Fruit fly (Drosophila melanogaster) whole organism, embryonic: ENCODE measurements around the gene CG5810.
A peak's percentile ranks its signal among the peaks of the same experiment; 100 is the strongest.

Experiments used
- Asciz ChIP-seq: fragments of 200-800 bp; sonication (Bioruptor generic); optimal IDR thresholded peaks from 2 replicates; lab custom pipeline; 2017; ENCODE audit warnings: missing biosample characterization, mild to moderate bottlenecking, missing genetic modification characterization, missing genetic modification reagents
- Bgb ChIP-seq: fragments of 200-800 bp; sonication (Bioruptor generic); IDR thresholded peaks from 2 replicates; pipeline ENCODE4 v1.3.6; 2022; ENCODE audit warnings: missing biosample characterization, missing genetic modification characterization; ENCODE audit not compliant: partially characterized antibody
- CG10267 ChIP-seq: fragments of 200-800 bp; sonication (Bioruptor generic); optimal IDR thresholded peaks from 2 replicates; lab custom pipeline; 2018; ENCODE audit warnings: missing biosample characterization, mild to moderate bottlenecking, missing genetic modification characterization, moderate library complexity
- CG10565 ChIP-seq: fragments of 200-800 bp; sonication (Bioruptor generic); optimal IDR thresholded peaks from 3 replicates; lab custom pipeline; 2016; ENCODE audit warnings: missing biosample characterization, mild to moderate bottlenecking, missing genetic modification characterization
- CG13894 ChIP-seq: fragments of 200-800 bp; sonication (Bioruptor generic); optimal IDR thresholded peaks from 3 replicates; lab custom pipeline; 2018; ENCODE audit warnings: missing biosample characterization, mild to moderate bottlenecking, missing genetic modification characterization, moderate library complexity
- CG14050 ChIP-seq: fragments of 200-800 bp; sonication (Bioruptor generic); IDR thresholded peaks from 3 replicates; pipeline ENCODE4 v1.3.6; 2022; ENCODE audit warnings: missing biosample characterization, missing genetic modification characterization
- CG17186 ChIP-seq: fragments of 200-800 bp; sonication (Bioruptor generic); optimal IDR thresholded peaks from 3 replicates; lab custom pipeline; 2017; ENCODE audit warnings: missing biosample characterization, missing genetic modification reagents, missing genetic modification characterization
- CG17359 ChIP-seq: fragments of 200-800 bp; sonication (Bioruptor generic); optimal IDR thresholded peaks from 3 replicates; lab custom pipeline; 2018; ENCODE audit warnings: missing biosample characterization, mild to moderate bottlenecking, missing genetic modification characterization, moderate library complexity
- CG17361 ChIP-seq: fragments of 200-800 bp; sonication (Bioruptor generic); IDR thresholded peaks from 3 replicates; pipeline ENCODE4 v1.3.6; 2022; ENCODE audit warnings: missing biosample characterization, missing genetic modification characterization
- CG17385 ChIP-seq: fragments of 200-800 bp; sonication (Bioruptor generic); optimal IDR thresholded peaks from 3 replicates; lab custom pipeline; 2018; ENCODE audit warnings: missing biosample characterization, mild to moderate bottlenecking, missing genetic modification characterization
- CG17912 ChIP-seq: fragments of 200-800 bp; sonication (Bioruptor generic); optimal IDR thresholded peaks from 2 replicates; lab custom pipeline; 2018; ENCODE audit warnings: missing biosample characterization, mild to moderate bottlenecking, missing genetic modification characterization
- CG1792 ChIP-seq: fragments of 200-800 bp; sonication (Bioruptor generic); optimal IDR thresholded peaks from 2 replicates; lab custom pipeline; 2016; ENCODE audit warnings: missing biosample characterization, missing genetic modification characterization
- CG1832 ChIP-seq: fragments of 200-800 bp; sonication (Bioruptor generic); optimal IDR thresholded peaks from 2 replicates; lab custom pipeline; 2017; ENCODE audit warnings: missing biosample characterization, mild to moderate bottlenecking, missing genetic modification characterization, inconsistent platforms
- CG2199 ChIP-seq: fragments of 200-800 bp; sonication (Bioruptor generic); IDR thresholded peaks from 3 replicates; pipeline ENCODE4 v1.3.6; 2022; ENCODE audit warnings: missing biosample characterization, missing genetic modification characterization
- CG2875 ChIP-seq: fragments of 200-800 bp; sonication (Bioruptor generic); optimal IDR thresholded peaks from 2 replicates; lab custom pipeline; 2017; ENCODE audit warnings: missing biosample characterization, mild to moderate bottlenecking, missing genetic modification characterization, missing genetic modification reagents
- CG2889 ChIP-seq: fragments of 200-800 bp; sonication (Bioruptor generic); IDR thresholded peaks from 3 replicates; pipeline ENCODE4 v1.3.6; 2022; ENCODE audit warnings: missing biosample characterization, missing genetic modification characterization
- CG30020 ChIP-seq: fragments of 200-800 bp; optimal IDR thresholded peaks from 2 replicates; lab custom pipeline; 2019; ENCODE audit warnings: missing biosample characterization, mild to moderate bottlenecking, missing genetic modification characterization, moderate library complexity
- CG3163 ChIP-seq: fragments of 200-800 bp; sonication (Bioruptor generic); optimal IDR thresholded peaks from 3 replicates; lab custom pipeline; 2016; ENCODE audit warnings: missing biosample characterization, missing genetic modification characterization
- CG3847 ChIP-seq: fragments of 200-800 bp; sonication (Bioruptor generic); IDR thresholded peaks from 2 replicates; pipeline ENCODE4 v1.3.6; 2022; ENCODE audit warnings: missing biosample characterization, missing genetic modification characterization
- CG4617 ChIP-seq: fragments of 200-800 bp; sonication (Bioruptor generic); optimal IDR thresholded peaks from 3 replicates; lab custom pipeline; 2016; ENCODE audit warnings: missing biosample characterization, missing genetic modification characterization, borderline replicate concordance
- CG4707 ChIP-seq: fragments of 200-800 bp; sonication (Bioruptor generic); optimal IDR thresholded peaks from 2 replicates; lab custom pipeline; 2018; ENCODE audit warnings: missing biosample characterization, mild to moderate bottlenecking, missing genetic modification characterization, moderate library complexity
- CG8478 ChIP-seq: fragments of >200 bp; optimal IDR thresholded peaks from 2 replicates; lab custom pipeline; 2018
- CG9876 ChIP-seq: fragments of 200-800 bp; sonication (Bioruptor generic); optimal IDR thresholded peaks from 2 replicates; lab custom pipeline; 2016; ENCODE audit warnings: missing biosample characterization, missing genetic modification characterization
- Camta ChIP-seq: fragments of 200-800 bp; sonication (Bioruptor generic); optimal IDR thresholded peaks from 2 replicates; lab custom pipeline; 2016; ENCODE audit warnings: missing biosample characterization, missing genetic modification characterization
- GATAe ChIP-seq: fragments of 200-800 bp; sonication (Bioruptor generic); conservative IDR thresholded peaks from 2 replicates; pipeline ENCODE4 v1.3.6; 2022; ENCODE audit warnings: missing biosample characterization, missing genetic modification characterization
- Gsc ChIP-seq: fragments of 200-800 bp; sonication (Bioruptor generic); IDR thresholded peaks from 2 replicates; pipeline ENCODE4 v1.3.6; 2022; ENCODE audit warnings: missing biosample characterization, missing genetic modification characterization
- HLHmδ ChIP-seq: fragments of 200-800 bp; sonication (Bioruptor generic); optimal IDR thresholded peaks from 2 replicates; lab custom pipeline; 2018; ENCODE audit warnings: missing biosample characterization, mild to moderate bottlenecking, missing genetic modification characterization, moderate library complexity
- Lhr ChIP-seq: fragments of 200-800 bp; sonication (Bioruptor generic); optimal IDR thresholded peaks from 3 replicates; lab custom pipeline; 2017; ENCODE audit warnings: mild to moderate bottlenecking, missing biosample characterization, missing genetic modification reagents, missing genetic modification characterization
- Mes4 ChIP-seq: fragments of 200-800 bp; sonication (Bioruptor generic); optimal IDR thresholded peaks from 2 replicates; lab custom pipeline; 2016; ENCODE audit warnings: missing biosample characterization, missing genetic modification characterization
- NK7.1 ChIP-seq: fragments of 200-800 bp; sonication (Bioruptor generic); optimal IDR thresholded peaks from 3 replicates; lab custom pipeline; 2016; ENCODE audit warnings: missing biosample characterization, missing genetic modification characterization
- Nf-YC ChIP-seq: fragments of 200-800 bp; optimal IDR thresholded peaks from 3 replicates; lab custom pipeline; 2019; ENCODE audit warnings: missing biosample characterization, mild to moderate bottlenecking, missing genetic modification characterization, moderate library complexity
- Ravus ChIP-seq: fragments of 200-800 bp; sonication (Bioruptor generic); IDR thresholded peaks from 2 replicates; pipeline ENCODE4 v1.3.6; 2022; ENCODE audit warnings: missing biosample characterization, missing genetic modification characterization
- Rx ChIP-seq: fragments of 200-800 bp; sonication (Bioruptor generic); IDR thresholded peaks from 2 replicates; pipeline ENCODE4 v1.3.6; 2022; ENCODE audit warnings: missing biosample characterization, missing genetic modification characterization
- Six4 ChIP-seq: fragments of 200-800 bp; sonication (Bioruptor generic); optimal IDR thresholded peaks from 2 replicates; lab custom pipeline; 2016; ENCODE audit warnings: missing biosample characterization, missing genetic modification characterization
- Sry-δ ChIP-seq: fragments of 200-800 bp; sonication (Bioruptor generic); optimal IDR thresholded peaks from 2 replicates; lab custom pipeline; 2016; ENCODE audit warnings: missing biosample characterization, missing genetic modification characterization
- ash1 ChIP-seq: fragments of 200-800 bp; sonication (Bioruptor generic); optimal IDR thresholded peaks from 2 replicates; lab custom pipeline; 2018; ENCODE audit warnings: missing biosample characterization, mild to moderate bottlenecking, missing genetic modification characterization
- btn ChIP-seq: fragments of 200-800 bp; sonication (Bioruptor generic); optimal IDR thresholded peaks from 2 replicates; lab custom pipeline; 2016; ENCODE audit warnings: missing biosample characterization, missing genetic modification characterization
- chinmo ChIP-seq: fragments of 200-800 bp; sonication (Bioruptor generic); IDR thresholded peaks from 4 replicates; pipeline ENCODE4 v1.3.6; 2022; ENCODE audit warnings: missing biosample characterization, missing genetic modification characterization; ENCODE audit not compliant: partially characterized antibody
- crc ChIP-seq: fragments of 200-800 bp; sonication (Bioruptor generic); optimal IDR thresholded peaks from 2 replicates; lab custom pipeline; 2016; ENCODE audit warnings: missing biosample characterization, missing genetic modification characterization
- cwo ChIP-seq: fragments of 200-800 bp; sonication (Bioruptor generic); optimal IDR thresholded peaks from 3 replicates; lab custom pipeline; 2017; ENCODE audit warnings: missing biosample characterization, missing genetic modification characterization, mild to moderate bottlenecking, moderate library complexity, missing genetic modification reagents
- fd102C ChIP-seq: fragments of 200-800 bp; sonication (Bioruptor generic); optimal IDR thresholded peaks from 2 replicates; lab custom pipeline; 2018; ENCODE audit warnings: missing biosample characterization, mild to moderate bottlenecking, missing genetic modification characterization, moderate library complexity
- ftz-f1 ChIP-seq: fragments of 200-800 bp; sonication (Bioruptor generic); optimal IDR thresholded peaks from 2 replicates; lab custom pipeline; 2016; ENCODE audit warnings: missing biosample characterization, missing genetic modification characterization
- gt ChIP-seq: fragments of 200-800 bp; sonication (Bioruptor generic); IDR thresholded peaks from 2 replicates; pipeline ENCODE4 v1.3.6; 2022; ENCODE audit warnings: missing biosample characterization, missing genetic modification characterization
- hth ChIP-seq: fragments of >200 bp; optimal IDR thresholded peaks from 2 replicates; lab custom pipeline; 2017; ENCODE audit warnings: inconsistent platforms
- lmd ChIP-seq: fragments of 200-800 bp; sonication (Bioruptor generic); IDR thresholded peaks from 2 replicates; pipeline ENCODE4 v1.3.6; 2022; ENCODE audit warnings: missing biosample characterization, missing genetic modification characterization
- odd ChIP-seq: fragments of 200-800 bp; sonication (Bioruptor generic); optimal IDR thresholded peaks from 2 replicates; lab custom pipeline; 2017; ENCODE audit warnings: missing biosample characterization, mild to moderate bottlenecking, missing genetic modification characterization
- onecut ChIP-seq: fragments of 200-800 bp; sonication (Bioruptor generic); IDR thresholded peaks from 2 replicates; pipeline ENCODE4 v1.3.6; 2022; ENCODE audit warnings: missing biosample characterization, missing genetic modification characterization
- trh ChIP-seq: fragments of 200-800 bp; sonication (Bioruptor generic); optimal IDR thresholded peaks from 2 replicates; lab custom pipeline; 2016; ENCODE audit warnings: missing biosample characterization, missing genetic modification characterization
- vfl ChIP-seq: fragments of 200-800 bp; sonication (Bioruptor generic); optimal IDR thresholded peaks from 2 replicates; lab custom pipeline; 2016; ENCODE audit warnings: missing biosample characterization, missing genetic modification characterization
- vvl ChIP-seq: fragments of 200-800 bp; sonication (Bioruptor generic); IDR thresholded peaks from 2 replicates; pipeline ENCODE4 v1.3.6; 2022; ENCODE audit warnings: missing biosample characterization, missing genetic modification characterization

Gene CG5810

dm6 chr3R:21184373-21185132 is 21.0 kb downstream of the CG5810 start (continued):
- TF ChIP-seq Six4 (GFP tag; lab: Kevin White, UChicago) (peak; percentile 42), CG4707 (GFP tag; lab: Kevin White, UChicago) (peak; percentile 71), CG3847 (peak; percentile 70), Rx (no peak), CG4617 (peak; percentile 20), NK7.1 (GFP tag; lab: Kevin White, UChicago) (peak; percentile 57), Gsc (GFP tag; lab: Robert Waterston, UW) (no peak), CG30020 (tag; lab: Kevin White, UChicago) (no peak), Nf-YC (tag; lab: Kevin White, UChicago) (peak; percentile 36), Bgb (GFP tag; lab: Robert Waterston, UW) (peak; percentile 54), CG17912 (GFP tag; lab: Kevin White, UChicago) (peak; percentile 81), vfl (GFP tag; lab: Kevin White, UChicago) (peak; percentile 82), GATAe (GFP tag; lab: Robert Waterston, UW) (0 out of 2 replicates have a peak, but pooled peaks have one; percentile 11), Mes4 (peak; percentile 66), Lhr (GFP tag; lab: Kevin White, UChicago) (peak; percentile 87), lmd (GFP tag; lab: Robert Waterston, UW) (peak; percentile 73), CG1832 (GFP tag; lab: Kevin White, UChicago) (no peak), odd (GFP tag; lab: Kevin White, UChicago) (peak; percentile 65), CG13894 (tag; lab: Kevin White, UChicago) (peak; percentile 57), CG1792 (GFP tag; lab: Kevin White, UChicago) (peak; percentile 54), CG9876 (GFP tag; lab: Kevin White, UChicago) (peak; percentile 64), crc (peak; percentile 29), btn (GFP tag; lab: Kevin White, UChicago) (peak; percentile 53), Camta (GFP tag; lab: Kevin White, UChicago) (peak; percentile 74), gt (GFP tag; lab: Robert Waterston, UW) (0 out of 2 replicates have a peak, but pooled peaks have one; percentile 45), fd102C (GFP tag; lab: Kevin White, UChicago) (peak; percentile 25), CG17385 (GFP tag; lab: Kevin White, UChicago) (peak; percentile 60), vvl (GFP tag; lab: Robert Waterston, UW) (peak; percentile 90), CG17186 (no peak), ftz-f1 (GFP tag; lab: Kevin White, UChicago) (peak; percentile 33), CG17361 (GFP tag; lab: Robert Waterston, UW) (peak; percentile 60; the same call in 2 of the 3 replicates), Asciz (GFP tag; lab: Kevin White, UChicago) (peak; percentile 53), CG10267 (tag; lab: Kevin White, UChicago) (peak; percentile 54), CG10565 (GFP tag; lab: Kevin White, UChicago) (peak; percentile 64), HLHmδ (GFP tag; lab: Kevin White, UChicago) (peak; percentile 59), cwo (GFP tag; lab: Kevin White, UChicago) (no peak), trh (GFP tag; lab: Kevin White, UChicago) (no peak), ash1 (GFP tag; lab: Kevin White, UChicago) (peak; percentile 36), Sry-δ (peak; percentile 27), CG2199 (peak; percentile 95), Ravus (GFP tag; lab: Robert Waterston, UW) (no peak), CG2875 (GFP tag; lab: Kevin White, UChicago) (peak; percentile 70), chinmo (0 out of 4 replicates have a peak, but pooled peaks have one; percentile 24), CG2889 (GFP tag; lab: Robert Waterston, UW) (no peak), CG17359 (tag; lab: Kevin White, UChicago) (peak; percentile 67), onecut (GFP tag; lab: Robert Waterston, UW) (peak; percentile 74), CG3163 (GFP tag; lab: Kevin White, UChicago) (peak; percentile 64), hth (lab: Kevin White, UChicago) (no peak), CG14050 (GFP tag; lab: Robert Waterston, UW) (peak; percentile 50; the same call in 2 of the 3 replicates), CG8478 (no peak)
